Worm (Caenorhabditis elegans): Measurements from ENCODE around the gene fbxa-45.
"Not testable (repeated sequence)": the region's sequence is repeated elsewhere in the genome, so short reads cannot be mapped to it uniquely, and the experiment has no call there.

DNA sequence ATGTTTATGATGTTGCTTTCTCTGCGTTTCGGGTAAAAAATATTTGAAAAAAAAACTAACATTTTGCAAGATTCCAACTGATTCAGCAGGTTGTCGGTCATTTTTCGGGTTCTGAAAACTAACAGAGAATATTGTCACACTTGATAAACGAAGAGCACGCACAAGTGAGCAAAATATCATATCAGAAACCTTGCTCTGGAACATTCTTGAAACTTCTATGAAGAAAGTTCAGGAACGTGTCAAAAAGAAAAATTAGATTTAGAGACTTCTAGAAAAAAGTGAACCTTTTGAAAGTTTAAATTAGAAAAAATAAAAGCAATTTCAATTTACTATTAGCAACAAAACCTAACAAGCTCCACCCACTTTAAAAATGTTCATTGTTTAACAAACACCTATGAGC lies 48.8 kb upstream of the fbxa-45 start, which contains the start of gene fbxa-112:
- TF ChIP-seq ceh-6 (GFP tag; optimal IDR thresholded peaks at IDR 0.05); ama-1 (optimal IDR thresholded peaks at IDR 0.05); ceh-9 (tag; optimal IDR thresholded peaks at IDR 0.05): not testable (repeated sequence)

Measured in whole organism, late embryonic.